Worm (Caenorhabditis elegans): ENCODE measurements around the gene mop-25.1.

DNA sequence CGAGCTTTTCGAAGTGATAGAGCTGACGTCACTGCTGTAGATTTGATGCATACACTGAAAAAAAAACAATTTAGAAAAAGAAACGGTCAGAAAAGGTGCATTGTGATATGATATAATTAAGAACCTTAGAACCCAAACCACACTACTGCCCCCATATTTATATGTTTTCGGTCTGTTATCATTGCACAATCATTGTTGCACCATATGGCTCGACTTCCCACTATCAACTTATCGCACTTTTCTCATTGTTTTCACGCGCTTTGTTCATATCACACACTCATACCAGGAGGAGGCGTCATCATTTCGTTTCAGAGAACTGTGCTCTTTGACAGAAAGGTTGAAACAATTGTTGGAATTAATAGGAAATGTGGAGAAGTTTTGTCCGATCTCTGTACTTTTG, 3.1 kb upstream of the mop-25.1 start:
- no peak for TF ChIP-seq him-1 (tag; optimal IDR thresholded peaks at IDR 0.05)
- TF ChIP-seq W03F9.2 (tag; optimal IDR thresholded peaks at IDR 0.05), result peak; percentile 32
